Worm (Caenorhabditis elegans) whole organism, L1 larva: ENCODE measurements around the gene F54D5.15.

ENCODE experiments used
- F16B12.6 ChIP-seq: fragments of 150-350 bp; optimal IDR thresholded peaks from 2 replicates; lab custom pipeline; 2014; ENCODE audit warnings: missing biosample characterization, missing genetic modification characterization
- aly-2 ChIP-seq: fragments of 150-350 bp; optimal IDR thresholded peaks from 2 replicates; lab custom pipeline; 2014; ENCODE audit warnings: missing biosample characterization, missing genetic modification characterization
- ama-1 ChIP-seq: fragments of 150-350 bp; optimal IDR thresholded peaks from 2 replicates; lab custom pipeline; 2014
- blmp-1 ChIP-seq: fragments of 150-350 bp; optimal IDR thresholded peaks from 2 replicates; lab custom pipeline; 2014; ENCODE audit warnings: missing biosample characterization, missing genetic modification characterization
- ceh-63 ChIP-seq: fragments of 200-800 bp; sonication (Bioruptor generic); optimal IDR thresholded peaks from 2 replicates; lab custom pipeline; 2018; ENCODE audit warnings: mild to moderate bottlenecking, missing genetic modification characterization, missing compliant biosample characterization
- ceh-8 ChIP-seq: fragments of 200-800 bp; sonication (Bioruptor generic); optimal IDR thresholded peaks from 2 replicates; lab custom pipeline; 2018; ENCODE audit warnings: mild to moderate bottlenecking, missing genetic modification characterization, moderate library complexity, missing compliant biosample characterization
- ceh-82 ChIP-seq, 3 experiments: fragments of 150-350 bp in 1 of 3; sonication (generic microtip) in 2 of 3; optimal IDR thresholded peaks; 2 replicates each; lab custom pipeline; 2014 to 2017; ENCODE audit warnings: missing biosample characterization in 3 of 3, missing genetic modification characterization in 3 of 3
- ceh-88 ChIP-seq: fragments of 200-800 bp; sonication (Bioruptor generic); IDR thresholded peaks from 2 replicates; pipeline ENCODE4 v1.3.6; 2022; ENCODE audit warnings: missing genetic modification characterization, missing compliant biosample characterization
- ceh-90 ChIP-seq: sonication (generic microtip); optimal IDR thresholded peaks from 2 replicates; lab custom pipeline; 2016; ENCODE audit warnings: missing genetic modification characterization, missing compliant biosample characterization
- dpl-1 ChIP-seq, 3 experiments: fragments of 150-350 bp in 2 of 3; sonication (generic microtip) in 1 of 3; optimal IDR thresholded peaks; 2 replicates each; lab custom pipeline; 2014 to 2017; ENCODE audit warnings: missing biosample characterization in 3 of 3, missing genetic modification characterization in 3 of 3, missing genetic modification reagents in 3 of 3
- efl-1 ChIP-seq, 4 experiments: fragments of 150-350 bp; optimal IDR thresholded peaks in 3 of 4; peaks in 1 of 4; 1 replicate in 1 of 4; 2 replicates in 3 of 4; lab custom pipeline; 2014; ENCODE audit warnings: missing biosample characterization in 2 of 4, missing genetic modification characterization in 2 of 4, missing genetic modification reagents in 2 of 4
- egl-13 ChIP-seq: sonication (generic microtip); optimal IDR thresholded peaks from 2 replicates; lab custom pipeline; 2016; ENCODE audit warnings: missing genotype, missing genetic modification reagents, missing genetic modification characterization, missing compliant biosample characterization
- hlh-17 ChIP-seq: fragments of 200-800 bp; sonication (Bioruptor generic); optimal IDR thresholded peaks from 2 replicates; lab custom pipeline; 2018; ENCODE audit warnings: missing genetic modification characterization, mild to moderate bottlenecking, missing compliant biosample characterization, moderate library complexity, borderline replicate concordance
- hlh-4 ChIP-seq: sonication (generic microtip); optimal IDR thresholded peaks from 2 replicates; lab custom pipeline; 2016; ENCODE audit warnings: mild to moderate bottlenecking, missing genetic modification characterization, missing compliant biosample characterization
- hpl-2 ChIP-seq: fragments of 150-350 bp; optimal IDR thresholded peaks from 2 replicates; lab custom pipeline; 2014; ENCODE audit warnings: missing biosample characterization, missing genetic modification reagents, missing genetic modification characterization
- jun-1 ChIP-seq: fragments of 150-350 bp; optimal IDR thresholded peaks from 2 replicates; lab custom pipeline; 2014; ENCODE audit warnings: missing biosample characterization, missing genetic modification reagents, missing genetic modification characterization
- lin-14 ChIP-seq: fragments of 200-800 bp; sonication (Bioruptor generic); optimal IDR thresholded peaks from 2 replicates; lab custom pipeline; 2018; ENCODE audit warnings: mild to moderate bottlenecking, missing genetic modification characterization, moderate library complexity, missing compliant biosample characterization
- lin-35 ChIP-seq, 2 experiments: fragments of 150-350 bp; optimal IDR thresholded peaks; 2 replicates each; lab custom pipeline; 2014; ENCODE audit warnings: missing biosample characterization in 2 of 2, missing genetic modification characterization in 2 of 2, missing genetic modification reagents in 2 of 2
- lin-39 ChIP-seq: fragments of 150-350 bp; optimal IDR thresholded peaks from 2 replicates; lab custom pipeline; 2014; ENCODE audit warnings: missing biosample characterization, missing genetic modification reagents, missing genetic modification characterization
- lsy-2 ChIP-seq, 2 experiments: fragments of 150-350 bp; optimal IDR thresholded peaks; 2 replicates each; lab custom pipeline; 2014; ENCODE audit warnings: missing biosample characterization in 2 of 2, missing genetic modification characterization in 2 of 2
- mab-9 ChIP-seq: fragments of 200-800 bp; sonication (Bioruptor generic); IDR thresholded peaks from 2 replicates; pipeline ENCODE4 v1.3.6; 2022; ENCODE audit warnings: missing genetic modification reagents, missing genetic modification characterization, missing compliant biosample characterization
- mdl-1 ChIP-seq, 2 experiments: fragments of 150-350 bp; optimal IDR thresholded peaks; 2 replicates each; lab custom pipeline; 2014 to 2017; ENCODE audit warnings: missing biosample characterization in 2 of 2, missing genetic modification characterization in 2 of 2, inconsistent platforms in 1 of 2
- mef-2 ChIP-seq: fragments of 150-350 bp; optimal IDR thresholded peaks from 2 replicates; lab custom pipeline; 2014; ENCODE audit warnings: missing biosample characterization, missing genetic modification characterization
- mep-1 ChIP-seq: fragments of 150-350 bp; optimal IDR thresholded peaks from 2 replicates; lab custom pipeline; 2014; ENCODE audit warnings: missing biosample characterization, missing genetic modification characterization
- nhr-11 ChIP-seq: fragments of 150-350 bp; optimal IDR thresholded peaks from 2 replicates; lab custom pipeline; 2014; ENCODE audit warnings: missing biosample characterization, missing genetic modification characterization
- nhr-19 ChIP-seq: fragments of 200-800 bp; sonication (Bioruptor generic); conservative IDR thresholded peaks from 2 replicates; pipeline ENCODE4 v1.3.6; 2022; ENCODE audit warnings: missing genetic modification characterization, missing compliant biosample characterization
- nhr-237 ChIP-seq: fragments of 150-350 bp; optimal IDR thresholded peaks from 2 replicates; lab custom pipeline; 2014; ENCODE audit warnings: missing biosample characterization, missing genetic modification characterization
- nhr-47 ChIP-seq: sonication (generic microtip); optimal IDR thresholded peaks from 2 replicates; lab custom pipeline; 2016; ENCODE audit warnings: mild to moderate bottlenecking, missing genetic modification characterization, moderate library complexity, missing compliant biosample characterization
- nhr-76 ChIP-seq: sonication (generic microtip); optimal IDR thresholded peaks from 2 replicates; lab custom pipeline; 2017; ENCODE audit warnings: missing biosample characterization, missing genetic modification characterization
- nhr-85 ChIP-seq: sonication (generic microtip); peaks from one replicate; lab custom pipeline; 2016; ENCODE audit warnings: missing genetic modification characterization, inconsistent platforms, missing compliant biosample characterization
- pag-3 ChIP-seq: sonication (generic microtip); optimal IDR thresholded peaks from 2 replicates; lab custom pipeline; 2017; ENCODE audit warnings: missing genetic modification characterization, mild to moderate bottlenecking, missing compliant biosample characterization, antibody characterized with exemption, borderline replicate concordance; ENCODE audit not compliant: insufficient read depth
- rnt-1 ChIP-seq: sonication (generic microtip); optimal IDR thresholded peaks from 2 replicates; lab custom pipeline; 2016; ENCODE audit warnings: mild to moderate bottlenecking, missing genetic modification characterization, moderate library complexity, missing compliant biosample characterization
- snu-23 ChIP-seq: sonication (generic microtip); optimal IDR thresholded peaks from 2 replicates; lab custom pipeline; 2016; ENCODE audit warnings: missing genetic modification characterization, missing compliant biosample characterization
- sptf-1 ChIP-seq: fragments of 150-350 bp; optimal IDR thresholded peaks from 2 replicates; lab custom pipeline; 2014; ENCODE audit warnings: missing biosample characterization, missing genetic modification characterization
- tbx-2 ChIP-seq: sonication (generic microtip); optimal IDR thresholded peaks from 2 replicates; lab custom pipeline; 2016; ENCODE audit warnings: missing genetic modification characterization, missing compliant biosample characterization
- unc-130 ChIP-seq: fragments of 150-350 bp; optimal IDR thresholded peaks from 2 replicates; lab custom pipeline; 2017; ENCODE audit warnings: missing biosample characterization, missing genetic modification characterization, inconsistent platforms
- unc-30 ChIP-seq: sonication (generic microtip); optimal IDR thresholded peaks from 2 replicates; lab custom pipeline; 2017; ENCODE audit warnings: missing biosample characterization, missing genetic modification characterization
- unc-62 ChIP-seq: fragments of 150-350 bp; optimal IDR thresholded peaks from 2 replicates; lab custom pipeline; 2014; ENCODE audit warnings: missing biosample characterization, missing genetic modification reagents, missing genetic modification characterization
- unc-86 ChIP-seq: sonication (generic microtip); optimal IDR thresholded peaks from 2 replicates; lab custom pipeline; 2016; ENCODE audit warnings: missing genetic modification characterization, missing compliant biosample characterization
- unc-98 ChIP-seq: fragments of 200-800 bp; sonication (Bioruptor generic); IDR thresholded peaks from 2 replicates; pipeline ENCODE4 v1.3.6; 2022; ENCODE audit warnings: missing genetic modification characterization, missing compliant biosample characterization
- vab-15 ChIP-seq: sonication (generic microtip); optimal IDR thresholded peaks from 2 replicates; lab custom pipeline; 2017; ENCODE audit warnings: missing genotype, mild to moderate bottlenecking, missing genetic modification characterization, missing compliant biosample characterization
- zag-1 ChIP-seq: fragments of 150-350 bp; optimal IDR thresholded peaks from 2 replicates; lab custom pipeline; 2014; ENCODE audit warnings: missing biosample characterization, missing genetic modification characterization
- zip-4 ChIP-seq: fragments of 200-800 bp; sonication (Bioruptor generic); optimal IDR thresholded peaks from 2 replicates; lab custom pipeline; 2018; ENCODE audit warnings: mild to moderate bottlenecking, missing genetic modification characterization, moderate library complexity, missing compliant biosample characterization
- ztf-11 ChIP-seq, 2 experiments: sonication (generic microtip); optimal IDR thresholded peaks; 2 replicates each; lab custom pipeline; 2016 to 2017; ENCODE audit warnings: missing genetic modification characterization in 2 of 2, missing biosample characterization in 1 of 2, missing compliant biosample characterization in 1 of 2

The F54D5.15 gene

ce11 chrII:11569213-11569868 is 5.3 kb upstream of the F54D5.15 start, which contains the start of the genes F54D5.23 and F54D5.4:
Gene F54D5.23, minus strand, starts transcription at chrII:11569287.
Gene F54D5.4, plus strand, starts transcription at chrII:11569818.
- no peak for TF ChIP-seq lin-14 (GFP tag; lab: Kevin White, UChicago)
- TF ChIP-seq mab-9 (GFP tag; lab: Robert Waterston, UW) = no peak
- TF ChIP-seq zag-1 = no peak
- TF ChIP-seq egl-13 = no peak
- no peak for TF ChIP-seq unc-130 (tag; lab: Kevin White, UChicago)
- TF ChIP-seq aly-2 (tag; lab: Kevin White, UChicago) = no peak
- no peak for TF ChIP-seq ceh-88 (GFP tag; lab: Robert Waterston, UW)
- TF ChIP-seq hlh-17 (GFP tag; lab: Kevin White, UChicago) = no peak
- no peak for TF ChIP-seq unc-98 (GFP tag; lab: Robert Waterston, UW)
- TF ChIP-seq ceh-63 (GFP tag; lab: Kevin White, UChicago) = no peak
- no peak for TF ChIP-seq ceh-82 (tag; optimal IDR thresholded peaks at IDR 0.05; lab: Kevin White, UChicago)
- TF ChIP-seq nhr-19 (GFP tag; lab: Robert Waterston, UW) = no peak
- no peak for TF ChIP-seq vab-15 (tag; lab: Kevin White, UChicago)

DNA sequence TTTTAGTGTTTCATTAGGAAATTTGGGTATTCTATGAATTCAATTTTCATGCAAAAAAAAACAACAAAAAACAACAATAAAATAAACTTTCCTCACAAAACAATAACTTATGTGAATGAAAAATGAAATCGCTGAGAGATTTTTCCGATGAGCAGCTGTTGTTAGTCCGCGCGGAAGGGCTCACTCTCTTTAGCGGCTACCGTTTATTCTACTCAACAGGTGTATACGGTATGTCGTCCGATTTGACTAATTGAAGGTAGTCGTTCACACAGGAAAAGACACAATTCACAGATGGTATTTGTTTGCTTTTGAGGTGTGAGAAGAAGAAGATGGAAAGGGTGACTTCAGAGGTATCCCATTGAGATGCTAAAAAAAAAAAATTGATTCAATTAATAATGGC is 4.6 kb upstream of the F54D5.15 start:
- TF ChIP-seq lin-39 (tag; lab: Kevin White, UChicago) = no peak
- TF ChIP-seq efl-1 (optimal IDR thresholded peaks at IDR 0.05; lab: Kevin White, UChicago) = no peak
- peak in 1 of 2 experiments; percentile 50 for TF ChIP-seq efl-1 (GFP tag; optimal IDR thresholded peaks at IDR 0.05 in 1 of 2; lab: Kevin White, UChicago)

DNA sequence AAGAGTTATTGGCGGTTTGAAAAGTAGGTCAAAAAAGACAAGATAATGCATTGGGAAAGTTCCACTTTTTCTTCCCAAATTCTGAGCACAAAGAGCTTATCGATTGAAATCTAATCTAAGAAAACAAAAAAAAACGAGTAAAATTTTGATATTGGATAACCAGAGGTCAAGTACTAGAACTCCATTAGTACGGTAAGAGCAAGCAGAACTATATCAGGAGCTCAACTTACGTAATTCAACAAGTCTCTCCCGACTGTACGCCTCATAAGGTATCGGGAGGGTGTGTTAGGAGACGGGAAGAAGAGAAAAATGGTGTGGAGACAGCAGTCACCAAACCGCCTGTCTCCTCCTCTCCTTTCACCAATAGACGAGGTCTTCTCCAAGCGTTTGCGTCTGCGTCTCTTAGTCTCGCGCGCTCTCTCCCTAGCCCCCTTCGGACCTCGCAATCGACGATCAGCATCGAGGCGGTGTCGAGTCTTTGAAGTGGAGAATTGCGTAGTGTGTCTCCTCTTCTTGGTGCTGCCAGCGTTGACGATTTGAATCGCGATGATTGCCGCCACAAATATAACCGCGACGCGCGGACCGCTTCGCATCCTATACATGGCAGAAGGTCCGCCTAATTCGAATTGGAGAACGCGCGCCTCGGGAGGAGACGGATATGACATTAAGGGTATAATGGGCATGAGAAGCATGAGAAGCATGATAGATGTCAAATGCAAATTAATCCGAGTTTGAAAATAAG is 3.1 kb upstream of the F54D5.15 start, which contains the start of gene F54D5.5:
F54D5.5 (minus strand) TSS at position 51 of the 742 bp plus-strand sequence.
- TF ChIP-seq tbx-2 (peak; percentile 3), unc-86 (tag; lab: Kevin White, UChicago) (peak; percentile 7), mef-2 (no peak), zip-4 (no peak), ceh-90 (tag; lab: Kevin White, UChicago) (no peak), pag-3 (tag; lab: Kevin White, UChicago) (no peak), hpl-2 (GFP tag; lab: Kevin White, UChicago) (no peak), unc-62 (no peak), lsy-2 (tag; optimal IDR thresholded peaks at IDR 0.05; lab: Kevin White, UChicago) (peak in 1 of 2 experiments; percentile 45), egl-13 (peak; percentile 8), unc-30 (tag; lab: Kevin White, UChicago) (no peak), rnt-1 (tag; lab: Kevin White, UChicago) (peak; percentile 5), lin-35 (GFP tag; optimal IDR thresholded peaks at IDR 0.05; lab: Kevin White, UChicago) (peak; percentile 45 to 47), dpl-1 (GFP tag; optimal IDR thresholded peaks at IDR 0.05; lab: Kevin White, UChicago) (peak in 2 of 3 experiments; percentile 22 to 75), ztf-11 (tag; optimal IDR thresholded peaks at IDR 0.05; lab: Kevin White, UChicago) (peak in 1 of 2 experiments; percentile 40), nhr-19 (GFP tag; lab: Robert Waterston, UW) (no peak), nhr-237 (tag; lab: Kevin White, UChicago) (no peak), efl-1 (optimal IDR thresholded peaks at IDR 0.05; lab: Kevin White, UChicago) (peak; percentile 25 to 62), efl-1 (GFP tag; optimal IDR thresholded peaks at IDR 0.05 in 1 of 2; lab: Kevin White, UChicago) (peak; percentile 61 to 95), aly-2 (tag; lab: Kevin White, UChicago) (no peak), nhr-11 (tag; lab: Kevin White, UChicago) (no peak), nhr-76 (no peak), ceh-8 (GFP tag; lab: Kevin White, UChicago) (no peak), nhr-85 (tag; lab: Kevin White, UChicago) (peak; percentile 25), mdl-1 (tag; optimal IDR thresholded peaks at IDR 0.05; lab: Kevin White, UChicago) (no peak), lin-14 (GFP tag; lab: Kevin White, UChicago) (peak; percentile 46), lin-39 (tag; lab: Kevin White, UChicago) (no peak), mep-1 (peak; percentile 44), nhr-47 (tag; lab: Kevin White, UChicago) (no peak), hlh-4 (no peak), mab-9 (GFP tag; lab: Robert Waterston, UW) (no peak), ceh-82 (tag; optimal IDR thresholded peaks at IDR 0.05; lab: Kevin White, UChicago) (peak in 2 of 3 experiments; percentile 12 to 28), jun-1 (tag; lab: Kevin White, UChicago) (no peak), ama-1 (no peak), snu-23 (GFP tag; lab: Kevin White, UChicago) (peak; percentile 9), blmp-1 (no peak), F16B12.6 (peak; percentile 1), sptf-1 (no peak)
